Fruit fly (Drosophila melanogaster) whole organism, pupa: ENCODE measurements around the gene CG9737.

Source experiments
- CG10348 ChIP-seq: fragments of 200-800 bp; sonication (Bioruptor generic); IDR thresholded peaks from 2 replicates; pipeline ENCODE4 v1.3.6; 2022; ENCODE audit warnings: missing biosample characterization, missing genetic modification characterization
- CG12605 ChIP-seq: fragments of 200-800 bp; sonication (Bioruptor generic); IDR thresholded peaks from 2 replicates; pipeline ENCODE4 v1.3.6; 2022; ENCODE audit warnings: missing biosample characterization, missing genetic modification characterization
- CG13204 ChIP-seq: fragments of 200-800 bp; sonication (Bioruptor generic); optimal IDR thresholded peaks from 2 replicates; lab custom pipeline; 2018; ENCODE audit warnings: missing biosample characterization, mild to moderate bottlenecking, missing genetic modification characterization, moderate library complexity
- CG14655 ChIP-seq: fragments of 200-800 bp; sonication (Bioruptor generic); optimal IDR thresholded peaks from 3 replicates; lab custom pipeline; 2017; ENCODE audit warnings: mild to moderate bottlenecking, missing biosample characterization, missing genetic modification reagents, missing genetic modification characterization
- CG15710 ChIP-seq: fragments of 200-800 bp; sonication (Bioruptor generic); optimal IDR thresholded peaks from 2 replicates; lab custom pipeline; 2018; ENCODE audit warnings: missing biosample characterization, mild to moderate bottlenecking, missing genetic modification characterization, moderate library complexity
- CG17806 ChIP-seq: fragments of 200-800 bp; sonication (Bioruptor generic); optimal IDR thresholded peaks from 2 replicates; lab custom pipeline; 2018; ENCODE audit warnings: missing biosample characterization, mild to moderate bottlenecking, missing genetic modification characterization, moderate library complexity
- CG32121 ChIP-seq: fragments of 200-800 bp; sonication (Bioruptor generic); IDR thresholded peaks from 2 replicates; pipeline ENCODE4 v1.3.6; 2022; ENCODE audit warnings: missing biosample characterization, missing genetic modification characterization
- CG34367 ChIP-seq: fragments of 200-800 bp; sonication (Bioruptor generic); optimal IDR thresholded peaks from 2 replicates; lab custom pipeline; 2018; ENCODE audit warnings: missing biosample characterization, mild to moderate bottlenecking, missing genetic modification characterization
- CG4496 ChIP-seq: fragments of 200-800 bp; sonication (Bioruptor generic); IDR thresholded peaks from 3 replicates; pipeline ENCODE4 v1.3.6; 2022; ENCODE audit warnings: missing biosample characterization, missing genetic modification characterization
- CG8159 ChIP-seq: fragments of 200-800 bp; sonication (Bioruptor generic); optimal IDR thresholded peaks from 3 replicates; lab custom pipeline; 2018; ENCODE audit warnings: missing biosample characterization, mild to moderate bottlenecking, missing genetic modification characterization, moderate library complexity
- CG8301 ChIP-seq: fragments of 200-800 bp; sonication (Bioruptor generic); optimal IDR thresholded peaks from 2 replicates; lab custom pipeline; 2018; ENCODE audit warnings: missing biosample characterization, mild to moderate bottlenecking, missing genetic modification characterization
- CG9948 ChIP-seq: fragments of 200-800 bp; sonication (Bioruptor generic); optimal IDR thresholded peaks from 2 replicates; lab custom pipeline; 2018; ENCODE audit warnings: missing biosample characterization, mild to moderate bottlenecking, missing genetic modification characterization, moderate library complexity
- D1 ChIP-seq: fragments of 200-800 bp; sonication (Bioruptor generic); optimal IDR thresholded peaks from 2 replicates; lab custom pipeline; 2018; ENCODE audit warnings: missing biosample characterization, mild to moderate bottlenecking, missing genetic modification characterization, moderate library complexity
- EcR ChIP-seq: fragments of 200-800 bp; sonication (Bioruptor generic); optimal IDR thresholded peaks from 3 replicates; lab custom pipeline; 2019; ENCODE audit warnings: missing biosample characterization, missing genetic modification characterization, mild to moderate bottlenecking, moderate library complexity, missing genetic modification reagents
- Ets98B ChIP-seq: fragments of 200-800 bp; sonication (Bioruptor generic); IDR thresholded peaks from 2 replicates; pipeline ENCODE4 v1.3.6; 2022; ENCODE audit warnings: missing biosample characterization, missing genetic modification characterization
- Pif1A ChIP-seq: fragments of 200-800 bp; sonication (Bioruptor generic); optimal IDR thresholded peaks from 3 replicates; lab custom pipeline; 2016; ENCODE audit warnings: missing biosample characterization, missing genetic modification characterization
- Pif1B ChIP-seq: fragments of 200-800 bp; sonication (Bioruptor generic); optimal IDR thresholded peaks from 3 replicates; lab custom pipeline; 2016; ENCODE audit warnings: missing biosample characterization, missing genetic modification characterization
- Snoo ChIP-seq: fragments of 200-800 bp; sonication (Bioruptor generic); optimal IDR thresholded peaks from 3 replicates; lab custom pipeline; 2017; ENCODE audit warnings: missing biosample characterization, mild to moderate bottlenecking, missing genetic modification characterization, inconsistent platforms
- gl ChIP-seq: fragments of 200-800 bp; sonication (Bioruptor generic); optimal IDR thresholded peaks from 2 replicates; lab custom pipeline; 2018; ENCODE audit warnings: missing biosample characterization, mild to moderate bottlenecking, missing genetic modification characterization
- rn ChIP-seq: fragments of 200-800 bp; sonication (Bioruptor generic); IDR thresholded peaks from 2 replicates; pipeline ENCODE4 v1.3.6; 2022; ENCODE audit warnings: missing biosample characterization, missing genetic modification characterization

CG9737 gene

dm6 chr3R:30252317-30252716 lies 9.2 kb upstream of the CG9737 start:
- TF ChIP-seq CG12605 (no peak), D1 (no peak), CG13204 (no peak), rn (GFP tag; lab: Robert Waterston, UW) (no peak), CG9948 (tag; lab: Kevin White, UChicago) (no peak), CG15710 (no peak)

- no peak for TF ChIP-seq EcR
- no peak for TF ChIP-seq CG10348
- TF ChIP-seq gl (tag; lab: Kevin White, UChicago), result no peak
- no peak for TF ChIP-seq CG34367
- no peak for TF ChIP-seq CG12605
- TF ChIP-seq CG17806 (tag; lab: Kevin White, UChicago), result no peak
- TF ChIP-seq, all 21 proteins: peak for 0
Observed at dm6 chr3R:30250496-30250978, 7.4 kb upstream of the CG9737 start, which contains the start of gene CG9682. TSS of gene CG9682 (plus strand) at chr3R:30250928.

dm6 chr3R:30249283-30249682 lies 6.2 kb upstream of the CG9737 start, which contains the start of gene CG34299:
TSS of gene CG34299 (plus strand) at chr3R:30249583.
- TF ChIP-seq CG13204 (no peak), CG15710 (no peak), rn (GFP tag; lab: Robert Waterston, UW) (no peak), EcR (no peak), CG14655 (no peak), CG17806 (tag; lab: Kevin White, UChicago) (no peak), D1 (no peak), CG8301 (tag; lab: Kevin White, UChicago) (no peak), Snoo (tag; lab: Kevin White, UChicago) (no peak), gl (tag; lab: Kevin White, UChicago) (no peak), CG12605 (no peak)
- TF ChIP-seq, all 21 proteins: peak for 0

dm6 chr3R:30248565-30248964 lies 5.5 kb upstream of the CG9737 start:
- TF ChIP-seq CG12605 (0 out of 2 replicates have a peak, but pooled peaks have one; percentile 11), Snoo (tag; lab: Kevin White, UChicago) (no peak), CG13204 (no peak), Ets98B (GFP tag; lab: Robert Waterston, UW) (peak; percentile 22; the same call in 1 of the 2 replicates), Pif1B (GFP tag; lab: Kevin White, UChicago) (no peak)

- TF ChIP-seq CG15710 (no peak), CG12605 (peak; percentile 58), CG9948 (tag; lab: Kevin White, UChicago) (no peak), CG34367 (no peak), Ets98B (GFP tag; lab: Robert Waterston, UW) (no peak), CG4496 (GFP tag; lab: Robert Waterston, UW) (peak; percentile 45; the same call in 1 of the 3 replicates), Pif1A (GFP tag; lab: Kevin White, UChicago) (no peak), CG8301 (tag; lab: Kevin White, UChicago) (no peak), CG10348 (no peak)
Observed at dm6 chr3R:30247802-30248363, 4.8 kb upstream of the CG9737 start.

dm6 chr3R:30246603-30247002 lies 3.5 kb upstream of the CG9737 start, which contains the start of gene CG9733:
TSS of gene CG9733 (minus strand) at chr3R:30246703.
- TF ChIP-seq gl (tag; lab: Kevin White, UChicago) (no peak), Pif1B (GFP tag; lab: Kevin White, UChicago) (no peak), CG4496 (GFP tag; lab: Robert Waterston, UW) (no peak), CG13204 (no peak), CG32121 (GFP tag; lab: Robert Waterston, UW) (no peak)

- TF ChIP-seq CG10348 (no peak), CG15710 (peak; percentile 7), Pif1A (GFP tag; lab: Kevin White, UChicago) (no peak), CG14655 (no peak), CG8159 (tag; lab: Kevin White, UChicago) (peak; percentile 13), gl (tag; lab: Kevin White, UChicago) (no peak), CG34367 (no peak), CG32121 (GFP tag; lab: Robert Waterston, UW) (no peak), Snoo (tag; lab: Kevin White, UChicago) (no peak), Ets98B (GFP tag; lab: Robert Waterston, UW) (no peak), CG9948 (tag; lab: Kevin White, UChicago) (no peak), CG13204 (no peak), Pif1B (GFP tag; lab: Kevin White, UChicago) (no peak)
Observed at dm6 chr3R:30245739-30246589, 2.9 kb upstream of the CG9737 start.
